Worm (Caenorhabditis elegans) whole organism, mixed stage, embryonic: ENCODE results near the gene sam-10.

Experiments
- M03D4.4 ChIP-seq: sonication (generic microtip); optimal IDR thresholded peaks from 2 replicates; lab custom pipeline; 2017; ENCODE audit warnings: mild to moderate bottlenecking, missing genetic modification characterization, missing compliant biosample characterization
- bed-3 ChIP-seq: fragments of 200-800 bp; sonication (Bioruptor generic); optimal IDR thresholded peaks from 3 replicates; lab custom pipeline; 2018; ENCODE audit warnings: mild to moderate bottlenecking, missing genetic modification characterization, moderate library complexity, missing compliant biosample characterization
- ceh-39 ChIP-seq: fragments of 150-350 bp; optimal IDR thresholded peaks from 2 replicates; lab custom pipeline; 2014; ENCODE audit warnings: missing biosample characterization, missing genetic modification characterization
- ceh-83 ChIP-seq: fragments of 200-800 bp; sonication (Bioruptor generic); optimal IDR thresholded peaks from 2 replicates; lab custom pipeline; 2018; ENCODE audit warnings: mild to moderate bottlenecking, missing genetic modification characterization, missing compliant biosample characterization
- ces-1 ChIP-seq: fragments of 150-350 bp; optimal IDR thresholded peaks from 2 replicates; lab custom pipeline; 2014; ENCODE audit warnings: missing biosample characterization, missing genetic modification reagents, missing genetic modification characterization
- cnd-1 ChIP-seq: fragments of 200-800 bp; sonication (Bioruptor generic); optimal IDR thresholded peaks from 2 replicates; lab custom pipeline; 2018; ENCODE audit warnings: mild to moderate bottlenecking, missing genetic modification characterization, missing compliant biosample characterization
- elt-1 ChIP-seq: sonication (generic microtip); optimal IDR thresholded peaks from 2 replicates; lab custom pipeline; 2017; ENCODE audit warnings: missing genetic modification characterization, mild to moderate bottlenecking, missing compliant biosample characterization, antibody characterized with exemption, moderate library complexity, borderline replicate concordance; ENCODE audit not compliant: insufficient read depth
- elt-3 ChIP-seq: fragments of 150-350 bp; optimal IDR thresholded peaks from 2 replicates; lab custom pipeline; 2014; ENCODE audit warnings: missing biosample characterization, missing genetic modification characterization
- flh-1 ChIP-seq: fragments of 200-800 bp; sonication (Bioruptor generic); optimal IDR thresholded peaks from 2 replicates; lab custom pipeline; 2018; ENCODE audit warnings: mild to moderate bottlenecking, missing genetic modification characterization, moderate library complexity, missing compliant biosample characterization
- ham-2 ChIP-seq: fragments of 200-800 bp; sonication (Bioruptor generic); optimal IDR thresholded peaks from 2 replicates; lab custom pipeline; 2018; ENCODE audit warnings: mild to moderate bottlenecking, missing genetic modification characterization, missing compliant biosample characterization
- hlh-1 ChIP-seq: fragments of 150-350 bp; optimal IDR thresholded peaks from 2 replicates; lab custom pipeline; 2014; ENCODE audit warnings: missing biosample characterization, missing genetic modification reagents, missing genetic modification characterization
- lin-13 ChIP-seq: fragments of 150-350 bp; optimal IDR thresholded peaks from 2 replicates; lab custom pipeline; 2014; ENCODE audit warnings: missing biosample characterization, missing genetic modification characterization
- lin-32 ChIP-seq: fragments of 200-800 bp; sonication (Bioruptor generic); optimal IDR thresholded peaks from 2 replicates; lab custom pipeline; 2018; ENCODE audit warnings: mild to moderate bottlenecking, missing genetic modification characterization, missing compliant biosample characterization
- lsy-2 ChIP-seq: fragments of 150-350 bp; optimal IDR thresholded peaks from 2 replicates; lab custom pipeline; 2014; ENCODE audit warnings: missing biosample characterization, missing genetic modification characterization
- mab-5 ChIP-seq: fragments of 150-350 bp; optimal IDR thresholded peaks from 2 replicates; lab custom pipeline; 2014; ENCODE audit warnings: missing biosample characterization, missing genetic modification characterization
- mls-2 ChIP-seq: sonication (generic microtip); optimal IDR thresholded peaks from 2 replicates; lab custom pipeline; 2016; ENCODE audit warnings: mild to moderate bottlenecking, missing genetic modification characterization, moderate library complexity, missing compliant biosample characterization
- nhr-12 ChIP-seq: fragments of 150-350 bp; optimal IDR thresholded peaks from 2 replicates; lab custom pipeline; 2014; ENCODE audit warnings: missing biosample characterization, missing genetic modification characterization
- nhr-2 ChIP-seq: fragments of 150-350 bp; optimal IDR thresholded peaks from 2 replicates; lab custom pipeline; 2014; ENCODE audit warnings: missing biosample characterization, missing genetic modification characterization
- nhr-28 ChIP-seq: fragments of 150-350 bp; optimal IDR thresholded peaks from 2 replicates; lab custom pipeline; 2014; ENCODE audit warnings: missing biosample characterization, missing genetic modification characterization
- nhr-76 ChIP-seq: sonication (generic microtip); optimal IDR thresholded peaks from 2 replicates; lab custom pipeline; 2017; ENCODE audit warnings: missing biosample characterization, missing genetic modification characterization
- pha-4 ChIP-seq: fragments of 150-350 bp; optimal IDR thresholded peaks from 2 replicates; lab custom pipeline; 2018; ENCODE audit warnings: missing biosample characterization, missing genetic modification reagents, missing genetic modification characterization
- sem-2 ChIP-seq: fragments of 200-800 bp; sonication (Bioruptor generic); optimal IDR thresholded peaks from 2 replicates; lab custom pipeline; 2018; ENCODE audit warnings: mild to moderate bottlenecking, missing genetic modification characterization, missing compliant biosample characterization
- snpc-4 ChIP-seq: fragments of 150-350 bp; optimal IDR thresholded peaks from 2 replicates; lab custom pipeline; 2014; ENCODE audit warnings: missing biosample characterization, missing genetic modification characterization
- sptf-1 ChIP-seq: sonication (generic microtip); optimal IDR thresholded peaks from 2 replicates; lab custom pipeline; 2017; ENCODE audit warnings: mild to moderate bottlenecking, missing genetic modification characterization, moderate library complexity, missing compliant biosample characterization
- tbx-8 ChIP-seq: fragments of 200-800 bp; sonication (Bioruptor generic); optimal IDR thresholded peaks from 2 replicates; lab custom pipeline; 2018; ENCODE audit warnings: mild to moderate bottlenecking, missing genetic modification characterization, moderate library complexity, missing compliant biosample characterization
- unc-62 ChIP-seq: fragments of 150-350 bp; optimal IDR thresholded peaks from 2 replicates; lab custom pipeline; 2014; ENCODE audit warnings: missing biosample characterization, missing genetic modification reagents, missing genetic modification characterization
- zip-8 ChIP-seq: fragments of 150-350 bp; optimal IDR thresholded peaks from 2 replicates; lab custom pipeline; 2014; ENCODE audit warnings: missing biosample characterization, missing genetic modification characterization
- ztf-11 ChIP-seq: fragments of 150-350 bp; optimal IDR thresholded peaks from 2 replicates; lab custom pipeline; 2014; ENCODE audit warnings: missing biosample characterization, missing genetic modification characterization

The sam-10 gene

DNA sequence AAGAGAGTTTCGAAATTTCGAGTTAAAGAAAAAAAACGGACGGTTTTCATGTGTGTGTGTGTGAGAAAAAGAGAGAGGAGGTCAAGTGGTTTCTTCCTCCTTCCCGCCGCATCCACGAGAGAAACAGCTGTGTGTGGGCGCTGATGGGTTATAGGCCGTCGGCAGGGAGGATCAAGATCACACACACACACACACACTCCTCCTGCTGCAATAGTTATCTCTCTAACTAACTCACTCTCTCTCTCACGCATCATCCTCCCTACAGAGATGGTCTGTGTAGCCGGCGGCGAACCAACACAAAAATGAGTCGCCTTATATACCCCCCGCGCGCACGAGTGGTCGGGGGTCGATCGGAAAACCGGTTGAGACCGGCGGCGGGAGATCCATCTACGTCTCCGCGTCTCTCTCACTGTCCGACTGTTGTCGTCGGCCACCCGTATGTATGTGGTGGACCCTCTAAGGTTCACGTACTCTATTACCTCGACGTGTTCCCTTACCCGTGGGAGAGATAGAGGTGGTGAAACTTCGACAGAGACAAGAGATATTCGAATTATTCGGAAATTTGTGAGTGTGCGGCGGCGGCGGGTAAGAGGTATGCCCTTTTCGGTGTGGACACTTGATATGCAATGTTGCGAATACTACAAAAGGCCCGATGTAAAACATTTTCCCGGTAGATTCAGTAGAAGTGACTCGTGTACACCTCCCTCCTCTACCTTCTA is 38.8 kb downstream of the sam-10 start (continued):
- TF ChIP-seq snpc-4 (tag; lab: Kevin White, UChicago) (no peak), ceh-39 (tag; lab: Kevin White, UChicago) (no peak), ham-2 (GFP tag; lab: Kevin White, UChicago) (peak; percentile 83)

- TF ChIP-seq hlh-1: no peak
- no peak for TF ChIP-seq lsy-2 (tag; lab: Kevin White, UChicago)
- peak; percentile 53 for TF ChIP-seq elt-3
- no peak for TF ChIP-seq lin-13 (tag; lab: Kevin White, UChicago)
- TF ChIP-seq nhr-28 (tag; lab: Kevin White, UChicago): no peak
- TF ChIP-seq flh-1: no peak
- peak; percentile 15 for TF ChIP-seq pha-4 (tag; lab: Kevin White, UChicago)
- TF ChIP-seq nhr-76 (tag; lab: Kevin White, UChicago): no peak
- TF ChIP-seq ztf-11 (tag; lab: Kevin White, UChicago): no peak
- no peak for TF ChIP-seq sptf-1 (tag; lab: Kevin White, UChicago)
Measured at ce11 chrII:13290518-13291286, 39.6 kb downstream of the sam-10 start.

DNA sequence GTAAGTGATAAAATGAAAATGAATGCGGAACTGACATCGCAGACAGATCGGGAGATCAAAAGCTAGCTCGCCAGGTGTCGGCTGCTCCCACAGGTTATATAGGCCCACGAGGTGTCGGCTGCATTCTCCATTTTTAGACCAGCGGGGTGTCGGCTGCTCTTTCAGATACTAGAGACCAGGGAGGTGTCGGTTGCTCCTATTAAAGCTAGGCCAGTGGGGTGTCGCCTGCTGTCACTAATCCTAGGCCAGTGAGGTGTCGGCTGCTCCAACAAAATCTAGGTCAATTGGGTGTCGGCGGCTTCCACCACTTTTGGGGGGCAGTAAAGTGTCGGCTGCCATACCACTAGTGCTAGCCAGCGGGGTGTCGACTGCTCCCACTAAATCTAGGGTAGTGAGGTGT is 40.4 kb downstream of the sam-10 start:
- TF ChIP-seq nhr-12 (tag; lab: Kevin White, UChicago): no peak
- no peak for TF ChIP-seq ces-1
- no peak for TF ChIP-seq snpc-4 (tag; lab: Kevin White, UChicago)
- TF ChIP-seq elt-1: no peak

DNA sequence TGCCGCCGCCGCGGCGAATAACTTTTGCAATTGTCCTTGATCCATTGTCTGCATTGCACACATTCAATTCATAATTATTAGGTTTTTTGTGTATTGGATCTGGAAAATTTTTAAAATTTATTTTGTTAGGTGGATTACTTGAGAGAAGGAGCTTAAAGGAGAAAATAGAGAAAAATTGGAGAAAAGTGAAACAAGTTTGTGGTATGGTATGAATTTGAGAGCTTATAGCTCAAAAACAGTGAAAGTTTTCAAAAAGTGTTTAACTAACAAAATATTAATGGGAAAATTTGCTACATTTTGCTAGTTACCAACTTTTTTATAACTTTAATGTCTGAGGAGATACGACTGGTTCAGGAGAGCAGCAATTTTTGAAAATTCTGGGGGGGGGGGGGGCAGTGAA is 44.6 kb downstream of the sam-10 start, which contains the start of gene ztf-22:
Gene ztf-22 (minus strand): TSS at position 101 of the 400 bp plus-strand sequence.
- TF ChIP-seq mls-2 (tag; lab: Kevin White, UChicago) (no peak), lin-13 (tag; lab: Kevin White, UChicago) (no peak), flh-1 (no peak), ham-2 (GFP tag; lab: Kevin White, UChicago) (no peak), lsy-2 (tag; lab: Kevin White, UChicago) (no peak), pha-4 (tag; lab: Kevin White, UChicago) (no peak), ceh-83 (no peak), unc-62 (GFP tag; lab: Kevin White, UChicago) (no peak), tbx-8 (GFP tag; lab: Kevin White, UChicago) (no peak), elt-1 (no peak), lin-32 (GFP tag; lab: Kevin White, UChicago) (no peak), nhr-28 (tag; lab: Kevin White, UChicago) (no peak), nhr-2 (no peak), ceh-39 (tag; lab: Kevin White, UChicago) (no peak), M03D4.4 (tag; lab: Kevin White, UChicago) (no peak)

DNA sequence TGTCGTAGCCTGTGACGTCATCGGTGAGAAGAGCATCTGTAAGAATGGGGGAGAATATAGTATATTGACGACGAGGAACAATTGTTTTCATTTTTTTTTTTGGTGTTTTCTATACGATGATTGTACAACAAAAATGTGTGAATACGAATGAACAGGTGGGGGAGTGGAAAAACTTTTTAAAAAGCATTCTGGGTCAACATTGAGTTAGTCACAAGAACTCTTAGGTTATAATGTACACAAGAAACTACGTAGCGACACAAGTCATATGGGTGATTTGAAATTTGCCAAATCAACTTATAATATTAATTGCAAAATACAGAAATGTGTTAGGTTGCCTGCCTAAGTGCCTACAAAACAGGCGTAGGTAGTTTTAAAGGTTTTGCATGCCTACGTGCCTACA is 46.2 kb downstream of the sam-10 start:
- TF ChIP-seq zip-8 (peak; percentile 38), lin-13 (tag; lab: Kevin White, UChicago) (no peak)
- TF ChIP-seq, all 35 proteins: peak for 1

ce11 chrII:13283486-13283885 is 46.8 kb downstream of the sam-10 start:
- TF ChIP-seq cnd-1 (tag; lab: Kevin White, UChicago) (no peak), unc-62 (GFP tag; lab: Kevin White, UChicago) (no peak), sptf-1 (tag; lab: Kevin White, UChicago) (no peak), mls-2 (tag; lab: Kevin White, UChicago) (no peak), snpc-4 (tag; lab: Kevin White, UChicago) (no peak), ceh-39 (tag; lab: Kevin White, UChicago) (no peak), elt-1 (no peak), nhr-2 (no peak)
- TF ChIP-seq, all 35 proteins: peak for 0

DNA sequence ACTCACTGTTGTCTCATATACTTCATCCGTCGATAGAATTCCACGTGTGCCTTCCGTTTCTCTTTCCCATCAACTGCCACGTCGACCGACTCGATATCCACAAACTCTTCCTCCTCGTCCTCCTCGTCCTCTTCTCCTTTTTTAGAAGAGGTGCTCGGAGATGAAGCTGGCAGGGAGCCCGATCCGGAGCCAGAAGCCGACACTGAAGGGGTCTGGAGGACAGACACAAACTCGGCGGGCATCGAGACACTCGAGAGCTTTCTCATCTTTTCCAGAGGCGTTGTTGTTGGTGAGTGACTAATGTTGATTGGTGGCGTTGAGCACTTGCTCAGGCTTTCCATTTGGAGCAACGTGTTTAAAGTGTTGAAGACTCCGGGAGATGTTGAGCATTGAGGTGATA is 47.8 kb downstream of the sam-10 start:
- TF ChIP-seq unc-62 (GFP tag; lab: Kevin White, UChicago) (no peak), nhr-2 (no peak), lin-32 (GFP tag; lab: Kevin White, UChicago) (no peak), mls-2 (tag; lab: Kevin White, UChicago) (no peak), sem-2 (GFP tag; lab: Kevin White, UChicago) (no peak), mab-5 (no peak), elt-1 (no peak), bed-3 (no peak), ces-1 (no peak)
